Fruit fly (Drosophila melanogaster) whole organism, embryonic: Measurements from ENCODE around the gene Spt7.

Experiments used
- Awh ChIP-seq: fragments of 200-800 bp; sonication (Bioruptor generic); IDR thresholded peaks from 2 replicates; pipeline ENCODE4, ENCODE4 v1.3.6; 2022; ENCODE audit warnings: missing biosample characterization, missing genetic modification characterization
- B-H2 ChIP-seq: fragments of 200-800 bp; sonication (Bioruptor generic); optimal IDR thresholded peaks from 2 replicates; lab custom pipeline; 2018; ENCODE audit warnings: missing biosample characterization, mild to moderate bottlenecking, missing genetic modification characterization
- CG10267 ChIP-seq: fragments of 200-800 bp; sonication (Bioruptor generic); optimal IDR thresholded peaks from 2 replicates; lab custom pipeline; 2018; ENCODE audit warnings: missing biosample characterization, mild to moderate bottlenecking, missing genetic modification characterization, moderate library complexity
- CG10959 ChIP-seq: fragments of 200-800 bp; sonication (Bioruptor generic); IDR thresholded peaks from 2 replicates; pipeline ENCODE4 v1.3.6; 2022; ENCODE audit warnings: missing biosample characterization, missing genetic modification characterization
- CG13296 ChIP-seq: fragments of 200-800 bp; sonication (Bioruptor generic); optimal IDR thresholded peaks from 3 replicates; lab custom pipeline; 2018; ENCODE audit warnings: missing biosample characterization, mild to moderate bottlenecking, missing genetic modification characterization
- CG14710 ChIP-seq: fragments of 200-800 bp; sonication (Bioruptor generic); optimal IDR thresholded peaks from 3 replicates; lab custom pipeline; 2019; ENCODE audit warnings: missing biosample characterization, mild to moderate bottlenecking, missing genetic modification characterization, moderate library complexity
- CG17186 ChIP-seq: fragments of 200-800 bp; sonication (Bioruptor generic); optimal IDR thresholded peaks from 3 replicates; lab custom pipeline; 2017; ENCODE audit warnings: missing biosample characterization, missing genetic modification reagents, missing genetic modification characterization
- CG18262 ChIP-seq: fragments of 200-800 bp; optimal IDR thresholded peaks from 3 replicates; lab custom pipeline; 2019; ENCODE audit warnings: missing biosample characterization, mild to moderate bottlenecking, missing genetic modification characterization, moderate library complexity
- CG2116 ChIP-seq: fragments of 200-800 bp; sonication (Bioruptor generic); optimal IDR thresholded peaks from 3 replicates; lab custom pipeline; 2018; ENCODE audit warnings: missing biosample characterization, mild to moderate bottlenecking, missing genetic modification characterization
- CG2202 ChIP-seq: fragments of 200-800 bp; sonication (Bioruptor generic); optimal IDR thresholded peaks from 2 replicates; lab custom pipeline; 2018; ENCODE audit warnings: missing biosample characterization, mild to moderate bottlenecking, missing genetic modification characterization
- CG2712 ChIP-seq: fragments of 200-800 bp; optimal IDR thresholded peaks from 3 replicates; lab custom pipeline; 2019; ENCODE audit warnings: missing biosample characterization, mild to moderate bottlenecking, missing genetic modification characterization, moderate library complexity
- CG30020 ChIP-seq: fragments of 200-800 bp; optimal IDR thresholded peaks from 2 replicates; lab custom pipeline; 2019; ENCODE audit warnings: missing biosample characterization, mild to moderate bottlenecking, missing genetic modification characterization, moderate library complexity
- CG30403 ChIP-seq: fragments of 200-800 bp; sonication (Bioruptor generic); optimal IDR thresholded peaks from 3 replicates; lab custom pipeline; 2016; ENCODE audit warnings: missing biosample characterization, missing genetic modification characterization
- CG33557 ChIP-seq: fragments of 200-800 bp; sonication (Bioruptor generic); optimal IDR thresholded peaks from 2 replicates; lab custom pipeline; 2019; ENCODE audit warnings: missing biosample characterization, mild to moderate bottlenecking, missing genetic modification characterization, moderate library complexity
- CG4360 ChIP-seq: fragments of 200-800 bp; sonication (Bioruptor generic); IDR thresholded peaks from 2 replicates; pipeline ENCODE4 v1.3.6; 2022; ENCODE audit warnings: missing biosample characterization, missing genetic modification characterization
- CG4730 ChIP-seq: fragments of 200-800 bp; sonication (Bioruptor generic); IDR thresholded peaks from 2 replicates; pipeline ENCODE4 v1.3.6; 2022; ENCODE audit warnings: missing biosample characterization, missing genetic modification characterization
- CG5953 ChIP-seq: fragments of 200-800 bp; sonication (Bioruptor generic); IDR thresholded peaks from 2 replicates; pipeline ENCODE4 v1.3.6; 2022; ENCODE audit warnings: missing biosample characterization, missing genetic modification characterization
- CG8924 ChIP-seq: fragments of 200-800 bp; optimal IDR thresholded peaks from 3 replicates; lab custom pipeline; 2019; ENCODE audit warnings: missing biosample characterization, mild to moderate bottlenecking, missing genetic modification characterization, moderate library complexity
- CG9727 ChIP-seq: fragments of 200-800 bp; sonication (Bioruptor generic); optimal IDR thresholded peaks from 3 replicates; lab custom pipeline; 2017; ENCODE audit warnings: missing biosample characterization, mild to moderate bottlenecking, missing genetic modification characterization
- CG9797 ChIP-seq: fragments of 200-800 bp; sonication (Bioruptor generic); optimal IDR thresholded peaks from 3 replicates; lab custom pipeline; 2018; ENCODE audit warnings: missing biosample characterization, mild to moderate bottlenecking, missing genetic modification characterization
- CoRest ChIP-seq: fragments of 200-800 bp; sonication (Bioruptor generic); optimal IDR thresholded peaks from 3 replicates; lab custom pipeline; 2018; ENCODE audit warnings: missing biosample characterization, mild to moderate bottlenecking, missing genetic modification characterization, moderate library complexity
- Fer1 ChIP-seq: fragments of 200-800 bp; sonication (Bioruptor generic); optimal IDR thresholded peaks from 2 replicates; lab custom pipeline; 2017; ENCODE audit warnings: missing biosample characterization, mild to moderate bottlenecking, missing genetic modification characterization
- Fer3 ChIP-seq: fragments of 200-800 bp; sonication (Bioruptor generic); optimal IDR thresholded peaks from 2 replicates; lab custom pipeline; 2018; ENCODE audit warnings: missing biosample characterization, mild to moderate bottlenecking, missing genetic modification characterization, moderate library complexity
- HmgZ ChIP-seq: fragments of 200-800 bp; sonication (Bioruptor generic); optimal IDR thresholded peaks from 2 replicates; lab custom pipeline; 2018; ENCODE audit warnings: missing biosample characterization, mild to moderate bottlenecking, missing genetic modification characterization
- Hr39 ChIP-seq: fragments of >200 bp; optimal IDR thresholded peaks from 2 replicates; lab custom pipeline; 2017
- MBD-R2 ChIP-seq: fragments of 200-800 bp; sonication (Bioruptor generic); IDR thresholded peaks from 2 replicates; pipeline ENCODE4 v1.3.6; 2022; ENCODE audit warnings: missing biosample characterization, missing genetic modification characterization
- NK7.1 ChIP-seq: fragments of 200-800 bp; sonication (Bioruptor generic); optimal IDR thresholded peaks from 3 replicates; lab custom pipeline; 2016; ENCODE audit warnings: missing biosample characterization, missing genetic modification characterization
- PHDP ChIP-seq: fragments of 200-800 bp; sonication (Bioruptor generic); optimal IDR thresholded peaks from 3 replicates; lab custom pipeline; 2018; ENCODE audit warnings: missing biosample characterization, mild to moderate bottlenecking, missing genetic modification characterization, moderate library complexity
- Pdp1 ChIP-seq, 2 experiments: fragments of 200-800 bp; sonication (Bioruptor generic); optimal IDR thresholded peaks; 3 replicates each; lab custom pipeline; 2016; ENCODE audit warnings: missing biosample characterization in 2 of 2, missing genetic modification characterization in 2 of 2, mild to moderate bottlenecking in 1 of 2, moderate library complexity in 1 of 2
- Poxn ChIP-seq: fragments of 200-800 bp; sonication (Bioruptor generic); IDR thresholded peaks from 2 replicates; pipeline ENCODE4 v1.3.6; 2022; ENCODE audit warnings: missing biosample characterization, missing genetic modification characterization
- Trl ChIP-seq, 3 experiments: fragments of >200 bp in 2 of 3; fragments of 200-800 bp in 1 of 3; sonication (Bioruptor generic) in 1 of 3; optimal IDR thresholded peaks; 2 replicates in 1 of 3; 3 replicates in 2 of 3; lab custom pipeline; 2016 to 2017; ENCODE audit warnings: missing biosample characterization in 1 of 3, missing genetic modification characterization in 1 of 3
- Xbp1 ChIP-seq: fragments of 200-800 bp; sonication (Bioruptor generic); optimal IDR thresholded peaks from 3 replicates; lab custom pipeline; 2016; ENCODE audit warnings: missing biosample characterization, mild to moderate bottlenecking, missing genetic modification characterization
- Xrp1 ChIP-seq: fragments of 200-800 bp; sonication (Bioruptor generic); IDR thresholded peaks from 2 replicates; pipeline ENCODE4 v1.3.6; 2022; ENCODE audit warnings: missing biosample characterization, missing genetic modification characterization
- cato ChIP-seq: fragments of 200-800 bp; sonication (Bioruptor generic); optimal IDR thresholded peaks from 2 replicates; lab custom pipeline; 2016; ENCODE audit warnings: missing biosample characterization, missing genetic modification characterization, borderline replicate concordance
- caup ChIP-seq: fragments of 200-800 bp; sonication (Bioruptor generic); optimal IDR thresholded peaks from 3 replicates; lab custom pipeline; 2017; ENCODE audit warnings: missing biosample characterization, mild to moderate bottlenecking, missing genetic modification characterization, moderate library complexity; ENCODE audit not compliant: severe bottlenecking
- dmrt11E ChIP-seq: fragments of 200-800 bp; sonication (Bioruptor generic); optimal IDR thresholded peaks from 3 replicates; lab custom pipeline; 2018; ENCODE audit warnings: missing biosample characterization, mild to moderate bottlenecking, missing genetic modification characterization, moderate library complexity
- dpn ChIP-seq, 2 experiments: fragments of 200-800 bp; sonication (Bioruptor generic); optimal IDR thresholded peaks; 3 replicates each; lab custom pipeline; 2016; ENCODE audit warnings: missing biosample characterization in 2 of 2, missing genetic modification characterization in 2 of 2
- gfzf ChIP-seq: fragments of 200-800 bp; sonication (Bioruptor generic); optimal IDR thresholded peaks from 2 replicates; lab custom pipeline; 2016; ENCODE audit warnings: missing biosample characterization, mild to moderate bottlenecking, missing genetic modification characterization, moderate library complexity
- grau ChIP-seq: fragments of 200-800 bp; optimal IDR thresholded peaks from 3 replicates; lab custom pipeline; 2019; ENCODE audit warnings: missing biosample characterization, mild to moderate bottlenecking, missing genetic modification characterization, moderate library complexity
- lilli ChIP-seq: fragments of 200-800 bp; sonication (Bioruptor generic); optimal IDR thresholded peaks from 3 replicates; lab custom pipeline; 2016; ENCODE audit warnings: missing biosample characterization, missing genetic modification characterization
- lola ChIP-seq, 3 experiments: fragments of >200 bp in 2 of 3; fragments of 200-800 bp in 1 of 3; sonication (Bioruptor generic) in 1 of 3; optimal IDR thresholded peaks; 2 replicates each; lab custom pipeline; 2017 to 2019; ENCODE audit warnings: missing biosample characterization in 3 of 3, missing genetic modification characterization in 3 of 3, mild to moderate bottlenecking in 1 of 3, moderate library complexity in 1 of 3
- luna ChIP-seq: fragments of 200-800 bp; sonication (Bioruptor generic); optimal IDR thresholded peaks from 2 replicates; lab custom pipeline; 2016; ENCODE audit warnings: missing biosample characterization, missing genetic modification characterization
- nmo ChIP-seq: fragments of 200-800 bp; sonication (Bioruptor generic); optimal IDR thresholded peaks from 2 replicates; lab custom pipeline; 2018; ENCODE audit warnings: missing biosample characterization, mild to moderate bottlenecking, missing genetic modification characterization, moderate library complexity
- nom ChIP-seq: fragments of 200-800 bp; sonication (Bioruptor generic); optimal IDR thresholded peaks from 2 replicates; lab custom pipeline; 2017; ENCODE audit warnings: missing biosample characterization, missing genetic modification characterization, mild to moderate bottlenecking, moderate library complexity, missing genetic modification reagents
- pita ChIP-seq: fragments of 200-800 bp; sonication (Bioruptor generic); optimal IDR thresholded peaks from 2 replicates; lab custom pipeline; 2017; ENCODE audit warnings: missing biosample characterization, mild to moderate bottlenecking, missing genetic modification characterization
- sens ChIP-seq: fragments of 200-800 bp; sonication (Bioruptor generic); peaks from one replicate; lab custom pipeline; 2016; ENCODE audit warnings: missing biosample characterization, missing genetic modification characterization
- stwl ChIP-seq: fragments of 200-800 bp; sonication (Bioruptor generic); optimal IDR thresholded peaks from 3 replicates; lab custom pipeline; 2018; ENCODE audit warnings: missing biosample characterization, mild to moderate bottlenecking, missing genetic modification characterization, moderate library complexity
- tap ChIP-seq: fragments of 200-800 bp; optimal IDR thresholded peaks from 3 replicates; lab custom pipeline; 2019; ENCODE audit warnings: missing biosample characterization, mild to moderate bottlenecking, missing genetic modification characterization, moderate library complexity
- unc-4 ChIP-seq: fragments of 200-800 bp; sonication (Bioruptor generic); IDR thresholded peaks from 2 replicates; pipeline ENCODE4 v1.3.6; 2022; ENCODE audit warnings: missing biosample characterization, missing genetic modification characterization; ENCODE audit not compliant: partially characterized antibody

Spt7 gene

DNA sequence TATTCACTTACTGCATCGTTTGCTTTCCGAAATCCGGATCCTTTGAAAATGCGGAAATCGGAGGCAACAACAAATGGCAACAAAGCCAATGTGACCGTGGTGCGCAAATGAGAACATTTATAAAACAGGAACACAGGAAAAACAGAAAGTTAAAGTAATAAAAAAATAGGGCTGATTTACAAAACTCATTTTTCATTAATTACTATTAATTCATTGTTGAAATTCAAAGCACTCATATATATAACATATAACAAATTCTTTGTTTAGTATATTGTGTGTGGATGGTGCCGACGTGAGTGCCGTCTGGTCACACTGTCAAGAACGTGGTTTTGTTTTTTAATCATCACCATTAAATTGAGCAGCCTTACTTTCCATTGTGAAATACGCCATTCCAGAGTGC is 10.5 kb downstream of the Spt7 start, which contains the start of the genes Arp8 and CG6769 (continued):
- TF ChIP-seq CG30020 (tag; lab: Kevin White, UChicago) (peak; percentile 34), tap (tag; lab: Kevin White, UChicago) (no peak), stwl (tag; lab: Kevin White, UChicago) (peak; percentile 42), CG5953 (no peak), Pdp1 (GFP tag; optimal IDR thresholded peaks at IDR 0.05; lab: Kevin White, UChicago) (peak in 1 of 2 experiments; percentile 26), Awh (GFP tag; lab: Robert Waterston, UW) (no peak), unc-4 (GFP tag; lab: Robert Waterston, UW) (0 out of 2 replicates have a peak, but pooled peaks have one; percentile 18), MBD-R2 (GFP tag; lab: Robert Waterston, UW) (peak; percentile 74), CG33557 (GFP tag; lab: Kevin White, UChicago) (peak; percentile 22), nmo (GFP tag; lab: Kevin White, UChicago) (peak; percentile 12), CG4730 (no peak), caup (GFP tag; lab: Kevin White, UChicago) (no peak), Xbp1 (peak; percentile 6), CG9797 (GFP tag; lab: Kevin White, UChicago) (peak; percentile 80), CG8924 (tag; lab: Kevin White, UChicago) (peak; percentile 47), cato (GFP tag; lab: Kevin White, UChicago) (peak; percentile 16), Trl (optimal IDR thresholded peaks at IDR 0.05; lab: Kevin White, UChicago) (no peak), Trl (GFP tag; optimal IDR thresholded peaks at IDR 0.05; lab: Kevin White, UChicago) (no peak), CG9727 (GFP tag; lab: Kevin White, UChicago) (peak; percentile 19), CoRest (tag; lab: Kevin White, UChicago) (peak; percentile 40), CG17186 (GFP tag; lab: Kevin White, UChicago) (peak; percentile 46), CG4360 (peak; percentile 27; the same call in 1 of the 2 replicates), dmrt11E (tag; lab: Kevin White, UChicago) (no peak), HmgZ (tag; lab: Kevin White, UChicago) (peak; percentile 30), CG2116 (GFP tag; lab: Kevin White, UChicago) (peak; percentile 53), nom (peak; percentile 2), pita (GFP tag; lab: Kevin White, UChicago) (no peak), CG13296 (GFP tag; lab: Kevin White, UChicago) (peak; percentile 8), Hr39 (lab: Kevin White, UChicago) (no peak), Poxn (GFP tag; lab: Robert Waterston, UW) (no peak), dpn (GFP tag; optimal IDR thresholded peaks at IDR 0.05; lab: Kevin White, UChicago) (peak in 1 of 2 experiments; percentile 16), grau (tag; lab: Kevin White, UChicago) (peak; percentile 57), Xrp1 (GFP tag; lab: Robert Waterston, UW) (0 out of 2 replicates have a peak, but pooled peaks have one; percentile 14), Fer1 (peak; percentile 45), CG2202 (tag; lab: Kevin White, UChicago) (no peak), PHDP (tag; lab: Kevin White, UChicago) (peak; percentile 2), sens (peak; percentile 58), CG10959 (GFP tag; lab: Robert Waterston, UW) (no peak), CG10267 (tag; lab: Kevin White, UChicago) (peak; percentile 52), CG30403 (GFP tag; lab: Kevin White, UChicago) (peak; percentile 19), NK7.1 (GFP tag; lab: Kevin White, UChicago) (no peak), CG14710 (peak; percentile 61), gfzf (GFP tag; lab: Kevin White, UChicago) (peak; percentile 68), B-H2 (GFP tag; lab: Kevin White, UChicago) (peak; percentile 1), luna (GFP tag; lab: Kevin White, UChicago) (no peak), CG2712 (tag; lab: Kevin White, UChicago) (peak; percentile 19), Fer3 (tag; lab: Kevin White, UChicago) (no peak), lilli (peak; percentile 6), lola (GFP tag; optimal IDR thresholded peaks at IDR 0.05; lab: Kevin White, UChicago) (peak in 1 of 3 experiments; percentile 33), CG18262 (tag; lab: Kevin White, UChicago) (peak; percentile 21)
